Fruit fly (Drosophila melanogaster) whole organism, embryonic: ENCODE measurements around the gene CG13884.
A peak's percentile ranks its signal among the peaks of the same experiment; 100 is the strongest.

Source experiments
- B-H1 ChIP-seq: fragments of 200-800 bp; sonication (Bioruptor generic); IDR thresholded peaks from 3 replicates; pipeline ENCODE4 v1.3.6; 2022; ENCODE audit warnings: missing biosample characterization, missing genetic modification characterization
- BtbVII ChIP-seq: fragments of 200-800 bp; sonication (Bioruptor generic); optimal IDR thresholded peaks from 3 replicates; lab custom pipeline; 2017; ENCODE audit warnings: missing biosample characterization, mild to moderate bottlenecking, missing genetic modification characterization
- CG1024 ChIP-seq: fragments of 200-800 bp; sonication (Bioruptor generic); IDR thresholded peaks from 2 replicates; pipeline ENCODE4 v1.3.6; 2022; ENCODE audit warnings: missing biosample characterization, missing genetic modification characterization
- CG10959 ChIP-seq: fragments of 200-800 bp; sonication (Bioruptor generic); IDR thresholded peaks from 2 replicates; pipeline ENCODE4 v1.3.6; 2022; ENCODE audit warnings: missing biosample characterization, missing genetic modification characterization
- CG11560 ChIP-seq: fragments of 200-800 bp; sonication (Bioruptor generic); IDR thresholded peaks from 3 replicates; pipeline ENCODE4 v1.3.6; 2022; ENCODE audit warnings: missing biosample characterization, missing genetic modification characterization
- CG13123 ChIP-seq: fragments of 200-800 bp; sonication (Bioruptor generic); optimal IDR thresholded peaks from 2 replicates; lab custom pipeline; 2016; ENCODE audit warnings: missing biosample characterization, missing genetic modification characterization
- CG13894 ChIP-seq: fragments of 200-800 bp; sonication (Bioruptor generic); optimal IDR thresholded peaks from 3 replicates; lab custom pipeline; 2018; ENCODE audit warnings: missing biosample characterization, mild to moderate bottlenecking, missing genetic modification characterization, moderate library complexity
- CG14965 ChIP-seq: fragments of 200-800 bp; sonication (Bioruptor generic); optimal IDR thresholded peaks from 2 replicates; lab custom pipeline; 2016; ENCODE audit warnings: missing biosample characterization, missing genetic modification characterization, borderline replicate concordance
- CG15601 ChIP-seq: fragments of 200-800 bp; sonication (Bioruptor generic); optimal IDR thresholded peaks from 3 replicates; lab custom pipeline; 2019; ENCODE audit warnings: missing biosample characterization, mild to moderate bottlenecking, missing genetic modification characterization, moderate library complexity
- CG1602 ChIP-seq: fragments of 200-800 bp; sonication (Bioruptor generic); optimal IDR thresholded peaks from 3 replicates; lab custom pipeline; 2016; ENCODE audit warnings: missing biosample characterization, missing genetic modification characterization
- CG17912 ChIP-seq: fragments of 200-800 bp; sonication (Bioruptor generic); optimal IDR thresholded peaks from 2 replicates; lab custom pipeline; 2018; ENCODE audit warnings: missing biosample characterization, mild to moderate bottlenecking, missing genetic modification characterization
- CG2875 ChIP-seq: fragments of 200-800 bp; sonication (Bioruptor generic); optimal IDR thresholded peaks from 2 replicates; lab custom pipeline; 2017; ENCODE audit warnings: missing biosample characterization, mild to moderate bottlenecking, missing genetic modification characterization, missing genetic modification reagents
- CG30020 ChIP-seq: fragments of 200-800 bp; optimal IDR thresholded peaks from 2 replicates; lab custom pipeline; 2019; ENCODE audit warnings: missing biosample characterization, mild to moderate bottlenecking, missing genetic modification characterization, moderate library complexity
- CG31388 ChIP-seq: fragments of 200-800 bp; sonication (Bioruptor generic); optimal IDR thresholded peaks from 2 replicates; lab custom pipeline; 2016; ENCODE audit warnings: missing biosample characterization, missing genetic modification characterization
- CG31441 ChIP-seq: fragments of 200-800 bp; sonication (Bioruptor generic); IDR thresholded peaks from 2 replicates; pipeline ENCODE4 v1.3.6; 2022; ENCODE audit warnings: missing biosample characterization, missing genetic modification characterization
- CG32772 ChIP-seq: fragments of 200-800 bp; sonication (Bioruptor generic); IDR thresholded peaks from 2 replicates; pipeline ENCODE4 v1.3.6; 2022; ENCODE audit warnings: missing biosample characterization, missing genetic modification characterization
- CG3281 ChIP-seq: fragments of 200-800 bp; sonication (Bioruptor generic); optimal IDR thresholded peaks from 3 replicates; lab custom pipeline; 2017; ENCODE audit warnings: missing biosample characterization, mild to moderate bottlenecking, missing genetic modification characterization
- CG33213 ChIP-seq: fragments of 200-800 bp; sonication (Bioruptor generic); optimal IDR thresholded peaks from 3 replicates; lab custom pipeline; 2016; ENCODE audit warnings: missing biosample characterization, missing genetic modification characterization
- CG3838 ChIP-seq: fragments of 200-800 bp; sonication (Bioruptor generic); optimal IDR thresholded peaks from 3 replicates; lab custom pipeline; 2016; ENCODE audit warnings: missing biosample characterization, missing genetic modification characterization
- CG4282 ChIP-seq: fragments of 200-800 bp; sonication (Bioruptor generic); optimal IDR thresholded peaks from 2 replicates; lab custom pipeline; 2016; ENCODE audit warnings: missing biosample characterization, missing genetic modification characterization
- CG4328 ChIP-seq: fragments of 200-800 bp; sonication (Bioruptor generic); optimal IDR thresholded peaks from 3 replicates; lab custom pipeline; 2017; ENCODE audit warnings: missing biosample characterization, missing genetic modification reagents, missing genetic modification characterization
- CG4404 ChIP-seq: fragments of 200-800 bp; sonication (Bioruptor generic); IDR thresholded peaks from 2 replicates; pipeline ENCODE4 v1.3.6; 2022; ENCODE audit warnings: missing biosample characterization, missing genetic modification characterization
- CG4707 ChIP-seq: fragments of 200-800 bp; sonication (Bioruptor generic); optimal IDR thresholded peaks from 2 replicates; lab custom pipeline; 2018; ENCODE audit warnings: missing biosample characterization, mild to moderate bottlenecking, missing genetic modification characterization, moderate library complexity
- CG4820 ChIP-seq: fragments of 200-800 bp; sonication (Bioruptor generic); optimal IDR thresholded peaks from 3 replicates; lab custom pipeline; 2016; ENCODE audit warnings: missing biosample characterization, missing genetic modification characterization
- CG5953 ChIP-seq: fragments of 200-800 bp; sonication (Bioruptor generic); IDR thresholded peaks from 2 replicates; pipeline ENCODE4 v1.3.6; 2022; ENCODE audit warnings: missing biosample characterization, missing genetic modification characterization
- CG6654 ChIP-seq: fragments of 200-800 bp; sonication (Bioruptor generic); optimal IDR thresholded peaks from 2 replicates; lab custom pipeline; 2017; ENCODE audit warnings: missing biosample characterization, mild to moderate bottlenecking, missing genetic modification characterization
- CG7271 ChIP-seq: fragments of 200-800 bp; sonication (Bioruptor generic); optimal IDR thresholded peaks from 2 replicates; lab custom pipeline; 2018; ENCODE audit warnings: missing biosample characterization, mild to moderate bottlenecking, missing genetic modification characterization, moderate library complexity
- CG7839 ChIP-seq: fragments of 200-800 bp; sonication (Bioruptor generic); optimal IDR thresholded peaks from 3 replicates; lab custom pipeline; 2018; ENCODE audit warnings: missing biosample characterization, mild to moderate bottlenecking, missing genetic modification characterization, moderate library complexity
- CG7987 ChIP-seq: fragments of 200-800 bp; sonication (Bioruptor generic); optimal IDR thresholded peaks from 2 replicates; lab custom pipeline; 2018; ENCODE audit warnings: missing biosample characterization, mild to moderate bottlenecking, missing genetic modification characterization, moderate library complexity
- CG9797 ChIP-seq: fragments of 200-800 bp; sonication (Bioruptor generic); optimal IDR thresholded peaks from 3 replicates; lab custom pipeline; 2018; ENCODE audit warnings: missing biosample characterization, mild to moderate bottlenecking, missing genetic modification characterization
- CoRest ChIP-seq: fragments of 200-800 bp; sonication (Bioruptor generic); optimal IDR thresholded peaks from 3 replicates; lab custom pipeline; 2018; ENCODE audit warnings: missing biosample characterization, mild to moderate bottlenecking, missing genetic modification characterization, moderate library complexity
- Elba2 ChIP-seq: fragments of 200-800 bp; sonication (Bioruptor generic); optimal IDR thresholded peaks from 3 replicates; lab custom pipeline; 2016; ENCODE audit warnings: missing biosample characterization, missing genetic modification characterization
- HmgZ ChIP-seq: fragments of 200-800 bp; sonication (Bioruptor generic); optimal IDR thresholded peaks from 2 replicates; lab custom pipeline; 2018; ENCODE audit warnings: missing biosample characterization, mild to moderate bottlenecking, missing genetic modification characterization
- MBD-R2 ChIP-seq: fragments of 200-800 bp; sonication (Bioruptor generic); IDR thresholded peaks from 2 replicates; pipeline ENCODE4 v1.3.6; 2022; ENCODE audit warnings: missing biosample characterization, missing genetic modification characterization
- Nf-YC ChIP-seq: fragments of 200-800 bp; optimal IDR thresholded peaks from 3 replicates; lab custom pipeline; 2019; ENCODE audit warnings: missing biosample characterization, mild to moderate bottlenecking, missing genetic modification characterization, moderate library complexity
- Taf1 ChIP-seq: fragments of 200-800 bp; sonication (Bioruptor generic); IDR thresholded peaks from 2 replicates; pipeline ENCODE4 v1.3.6; 2022; ENCODE audit warnings: missing biosample characterization, missing genetic modification characterization
- ase ChIP-seq: fragments of 200-800 bp; sonication (Bioruptor generic); IDR thresholded peaks from 3 replicates; pipeline ENCODE4 v1.3.6; 2022; ENCODE audit warnings: missing biosample characterization, missing genetic modification characterization
- exex ChIP-seq: fragments of 200-800 bp; sonication (Bioruptor generic); optimal IDR thresholded peaks from 4 replicates; lab custom pipeline; 2018; ENCODE audit warnings: missing biosample characterization, mild to moderate bottlenecking, missing genetic modification characterization, moderate library complexity
- ind ChIP-seq: fragments of 200-800 bp; sonication (Bioruptor generic); optimal IDR thresholded peaks from 3 replicates; lab custom pipeline; 2016; ENCODE audit warnings: missing biosample characterization, missing genetic modification characterization
- pho ChIP-seq: fragments of 200-800 bp; sonication (Bioruptor generic); optimal IDR thresholded peaks from 2 replicates; lab custom pipeline; 2016; ENCODE audit warnings: missing biosample characterization, missing genetic modification characterization
- pros ChIP-seq: fragments of 200-800 bp; sonication (Bioruptor generic); optimal IDR thresholded peaks from 3 replicates; lab custom pipeline; 2019; ENCODE audit warnings: missing biosample characterization, mild to moderate bottlenecking, missing genetic modification characterization, moderate library complexity
- repo ChIP-seq: fragments of 200-800 bp; sonication (Bioruptor generic); optimal IDR thresholded peaks from 2 replicates; lab custom pipeline; 2016; ENCODE audit warnings: missing biosample characterization, missing genetic modification characterization
- sens ChIP-seq: fragments of 200-800 bp; sonication (Bioruptor generic); peaks from one replicate; lab custom pipeline; 2016; ENCODE audit warnings: missing biosample characterization, missing genetic modification characterization
- sqz ChIP-seq: fragments of 200-800 bp; sonication (Bioruptor generic); optimal IDR thresholded peaks from 3 replicates; lab custom pipeline; 2018; ENCODE audit warnings: missing biosample characterization, mild to moderate bottlenecking, missing genetic modification characterization
- stc ChIP-seq: fragments of 200-800 bp; sonication (Bioruptor generic); IDR thresholded peaks from 2 replicates; pipeline ENCODE4 v1.3.6; 2022; ENCODE audit warnings: missing biosample characterization, missing genetic modification characterization
- tna ChIP-seq: fragments of 200-800 bp; sonication (Bioruptor generic); IDR thresholded peaks from 2 replicates; pipeline ENCODE4 v1.3.6; 2022; ENCODE audit warnings: missing biosample characterization, missing genetic modification characterization; ENCODE audit not compliant: partially characterized antibody
- twi ChIP-seq: fragments of 200-800 bp; optimal IDR thresholded peaks from 2 replicates; lab custom pipeline; 2019; ENCODE audit warnings: missing biosample characterization, mild to moderate bottlenecking, missing genetic modification characterization, moderate library complexity
- vnd ChIP-seq: fragments of 200-800 bp; sonication (Bioruptor generic); IDR thresholded peaks from 3 replicates; pipeline ENCODE4 v1.3.6; 2022; ENCODE audit warnings: missing biosample characterization, missing genetic modification characterization; ENCODE audit not compliant: partially characterized antibody
- wdn ChIP-seq: fragments of 200-800 bp; sonication (Bioruptor generic); IDR thresholded peaks from 2 replicates; pipeline ENCODE4 v1.3.6; 2022; ENCODE audit warnings: missing biosample characterization, missing genetic modification characterization

Gene CG13884

DNA sequence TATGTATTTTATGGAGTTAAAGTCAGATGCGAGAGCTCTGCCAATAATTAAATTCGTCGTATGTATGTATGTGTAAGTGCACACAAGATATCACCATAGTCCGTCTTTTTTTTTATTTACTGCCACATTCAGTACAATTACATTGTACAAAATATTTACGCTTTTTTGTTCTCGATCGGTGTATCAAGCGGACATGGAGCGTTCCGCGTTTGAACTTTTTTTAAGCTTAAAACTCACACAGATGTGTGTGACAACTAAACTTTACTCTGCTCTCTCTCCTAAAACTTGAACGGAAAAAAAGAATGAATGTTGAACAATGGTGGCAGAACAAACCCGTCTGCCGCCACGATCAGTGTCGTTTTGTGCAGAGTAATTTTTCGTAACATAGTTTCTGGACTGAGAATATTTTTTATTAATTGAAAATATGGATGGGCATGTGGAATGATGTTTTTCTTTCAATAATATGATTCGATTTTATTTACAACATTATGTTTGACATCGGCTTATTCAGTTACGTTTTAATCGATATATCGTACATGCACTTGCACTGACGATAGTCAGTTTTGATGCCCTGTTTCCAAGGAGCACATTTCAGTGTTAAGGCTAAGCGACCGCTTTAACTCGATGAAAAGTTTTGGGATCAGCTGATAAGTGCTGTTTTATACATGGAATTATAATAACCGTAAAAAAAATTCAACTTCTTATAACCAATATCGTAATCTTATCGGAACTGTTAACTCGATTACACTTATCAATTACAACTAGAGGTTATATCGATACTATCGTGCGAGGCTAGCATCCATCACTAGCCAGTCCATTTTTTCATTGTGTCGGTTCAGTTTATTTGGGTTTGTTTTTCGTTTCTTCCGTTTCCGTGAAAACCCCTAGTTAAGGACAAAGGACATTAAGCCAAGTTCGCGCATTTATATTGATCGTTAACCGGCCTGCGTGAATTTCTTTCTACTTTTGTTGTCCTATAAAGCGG is 19.3 kb downstream of the CG13884 start, which contains the start of gene mth (continued):
- TF ChIP-seq CG1602 (GFP tag; lab: Kevin White, UChicago) (peak; percentile 42), CG31388 (no peak), pho (GFP tag; lab: Kevin White, UChicago) (peak; percentile 58), CG4820 (GFP tag; lab: Kevin White, UChicago) (peak; percentile 36), MBD-R2 (peak; percentile 43), BtbVII (peak; percentile 11), Taf1 (GFP tag; lab: Robert Waterston, UW) (no peak; the same call in 1 of the 2 replicates), CG7839 (tag; lab: Kevin White, UChicago) (peak; percentile 36), CG5953 (no peak), CG4328 (GFP tag; lab: Kevin White, UChicago) (no peak), CG31441 (GFP tag; lab: Robert Waterston, UW) (no peak), CG32772 (GFP tag; lab: Robert Waterston, UW) (no peak), Elba2 (GFP tag; lab: Kevin White, UChicago) (no peak), CG3281 (peak; percentile 26), CG15601 (peak; percentile 67), CG13894 (tag; lab: Kevin White, UChicago) (peak; percentile 65), CG3838 (GFP tag; lab: Kevin White, UChicago) (no peak), B-H1 (GFP tag; lab: Robert Waterston, UW) (no peak; the same call in 2 of the 3 replicates), Nf-YC (peak; percentile 24), stc (peak; percentile 27; the same call in 1 of the 2 replicates), CG4404 (GFP tag; lab: Robert Waterston, UW) (no peak), CG17912 (GFP tag; lab: Kevin White, UChicago) (no peak), CG10959 (GFP tag; lab: Robert Waterston, UW) (no peak), CG7271 (no peak), sqz (peak; percentile 18), CG13123 (GFP tag; lab: Kevin White, UChicago) (peak; percentile 5), twi (peak; percentile 33), wdn (GFP tag; lab: Robert Waterston, UW) (no peak), tna (GFP tag; lab: Robert Waterston, UW) (peak; percentile 95), CG7987 (GFP tag; lab: Kevin White, UChicago) (no peak), CG2875 (GFP tag; lab: Kevin White, UChicago) (no peak), sens (GFP tag; lab: Kevin White, UChicago) (peak; percentile 74), CG11560 (tag; lab: Robert Waterston, UW) (peak; percentile 74; the same call in 1 of the 3 replicates), repo (no peak), CG14965 (GFP tag; lab: Kevin White, UChicago) (no peak), exex (peak; percentile 20), ind (peak; percentile 35), HmgZ (tag; lab: Kevin White, UChicago) (peak; percentile 30), CG6654 (no peak), pros (GFP tag; lab: Kevin White, UChicago) (no peak), CG4282 (GFP tag; lab: Kevin White, UChicago) (no peak), CG1024 (GFP tag; lab: Robert Waterston, UW) (no peak), CoRest (peak; percentile 66), CG9797 (peak; percentile 54), CG4707 (GFP tag; lab: Kevin White, UChicago) (no peak), ase (GFP tag; lab: Robert Waterston, UW) (0 out of 3 replicates have a peak, but pooled peaks have one; percentile 36), vnd (GFP tag; lab: Robert Waterston, UW) (peak; percentile 99), CG33213 (GFP tag; lab: Kevin White, UChicago) (peak; percentile 6), CG30020 (tag; lab: Kevin White, UChicago) (peak; percentile 89)
